Fruit fly (Drosophila melanogaster) S2 (cell line): ENCODE data around the gene CG3987.

ENCODE experiments used
- CG8478 ChIP-seq: fragments of >200 bp; optimal IDR thresholded peaks from 2 replicates; lab custom pipeline; 2018
- CTCF ChIP-seq, 2 experiments: fragments of >200 bp; optimal IDR thresholded peaks; 2 replicates each; lab custom pipeline; 2018

Gene CG3987

DNA sequence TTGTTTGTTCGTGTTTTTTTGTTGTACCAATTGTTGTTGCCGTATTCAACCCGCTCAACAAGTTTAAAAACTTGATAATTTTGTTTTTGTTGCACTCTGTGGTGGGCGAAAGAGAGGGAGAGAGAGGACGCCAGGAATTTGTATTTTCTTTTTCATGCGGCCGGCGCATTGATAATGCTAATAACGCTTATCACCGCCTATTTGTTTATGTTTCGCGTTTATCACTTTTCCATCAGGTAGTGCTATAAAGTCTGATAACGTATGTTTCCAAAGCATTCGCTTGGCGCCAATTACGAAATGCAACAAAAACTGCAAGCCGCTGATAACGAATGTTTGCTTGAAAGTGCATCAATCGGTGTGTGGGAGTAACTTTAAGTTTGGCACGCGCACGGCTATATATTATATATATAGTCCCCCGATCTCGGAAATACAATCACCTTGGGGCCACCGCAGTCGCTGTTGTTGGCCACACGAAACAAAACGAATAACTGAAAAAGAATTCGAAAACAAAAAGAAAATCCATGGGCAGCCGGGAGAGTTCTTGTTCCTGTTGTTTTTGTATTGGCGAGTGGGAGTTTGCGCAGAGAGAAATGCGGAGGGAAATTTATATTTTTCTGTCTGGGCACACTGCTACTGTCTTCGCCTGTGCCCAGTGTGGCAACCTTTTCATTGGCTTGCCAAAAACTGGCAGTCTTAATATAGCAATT lies 7.4 kb downstream of the CG3987 start, which contains the start of gene Glys:
TSS of gene Glys (minus strand) at position 494 of the 707 bp plus-strand sequence.
- no peak for TF ChIP-seq CG8478
- peak in 1 of 2 experiments; percentile 39 for TF ChIP-seq CTCF (optimal IDR thresholded peaks at IDR 0.05; lab: Kevin White, UChicago)

DNA sequence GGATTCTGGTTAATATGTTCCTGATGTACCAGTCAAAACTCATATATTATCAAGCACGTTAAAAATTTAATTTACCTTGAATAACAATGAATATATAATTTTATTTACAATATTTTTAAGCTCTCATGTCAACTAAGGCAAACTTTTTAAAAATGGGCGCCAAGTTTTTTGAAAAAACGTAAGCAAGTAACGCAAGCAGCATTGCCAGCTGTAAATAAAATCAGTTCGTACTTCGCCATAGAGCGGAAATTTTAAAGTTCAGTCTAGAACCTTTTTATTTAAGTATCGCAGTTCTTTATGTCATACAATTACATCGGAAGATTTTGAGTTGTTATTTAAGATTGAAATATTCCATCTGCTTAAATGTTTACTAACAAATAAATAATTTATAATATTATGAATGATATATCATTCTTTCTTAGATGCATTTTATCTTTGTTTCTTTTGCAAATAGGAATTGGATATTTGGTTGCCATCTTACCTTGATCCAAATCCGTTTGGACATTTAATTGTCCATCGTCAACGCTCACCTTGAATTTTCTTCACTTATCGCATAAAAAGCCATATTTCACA lies 8.2 kb downstream of the CG3987 start:
- TF ChIP-seq CTCF (optimal IDR thresholded peaks at IDR 0.05; lab: Kevin White, UChicago), result no peak
- no peak for TF ChIP-seq CG8478

DNA sequence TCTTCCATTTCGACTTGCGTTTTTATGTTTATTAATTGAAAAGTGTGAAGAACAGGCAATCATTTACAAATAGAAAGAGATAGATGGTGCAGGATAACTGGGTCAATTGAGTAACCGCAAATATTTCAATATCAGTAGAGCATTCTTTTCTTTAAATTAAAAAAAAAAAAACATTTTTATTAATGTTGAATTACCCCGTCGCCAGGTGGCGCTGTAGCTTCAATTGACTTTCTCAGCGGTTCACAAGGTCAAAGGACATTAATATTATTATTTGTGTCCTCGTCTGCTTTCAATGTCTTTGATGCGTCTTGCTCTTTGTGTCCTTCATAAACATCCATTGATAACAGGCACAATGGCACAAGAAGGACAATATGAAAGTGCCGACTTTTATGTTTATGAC lies 8.8 kb downstream of the CG3987 start:
- no peak for TF ChIP-seq CG8478
- TF ChIP-seq CTCF (optimal IDR thresholded peaks at IDR 0.05; lab: Kevin White, UChicago), result peak; percentile 36 to 66

DNA sequence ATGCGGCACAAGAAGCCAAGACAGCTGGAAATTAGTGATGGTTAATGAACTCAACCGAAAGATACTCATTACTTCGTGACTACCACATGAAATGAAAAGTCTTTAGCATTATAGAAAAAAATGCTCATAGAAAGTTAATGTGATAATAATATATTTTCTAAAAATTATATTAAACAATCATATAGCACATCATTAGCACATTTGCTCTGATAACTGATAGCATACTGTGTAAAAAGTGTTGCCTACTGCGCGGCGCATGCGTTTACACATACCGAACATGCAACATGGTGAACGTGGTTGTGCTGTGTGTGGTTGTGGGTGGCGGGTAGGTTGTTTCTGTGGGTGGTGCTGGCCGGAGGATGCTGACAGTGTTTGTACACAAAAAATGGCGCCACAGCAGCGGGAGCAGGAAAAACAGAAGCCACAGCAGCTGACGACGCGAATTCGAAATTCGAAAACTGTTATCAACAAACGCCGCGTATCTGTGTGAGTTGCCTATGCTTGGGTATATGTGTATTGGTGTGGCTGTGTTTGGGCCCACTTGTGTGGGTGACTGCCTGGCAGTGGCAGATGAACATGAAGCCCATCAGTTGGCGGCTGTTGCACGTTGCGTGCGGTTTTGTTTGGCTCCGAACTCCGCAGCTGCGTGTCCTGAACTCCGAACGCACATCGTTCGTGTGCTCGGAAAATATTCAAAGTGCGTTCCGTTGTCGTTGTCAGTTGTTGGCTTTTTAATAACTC lies 10.2 kb downstream of the CG3987 start, which contains the start of gene Gyc88E:
TSS of gene Gyc88E (plus strand) at position 604 of the 741 bp plus-strand sequence.
- TF ChIP-seq CG8478, result no peak

DNA sequence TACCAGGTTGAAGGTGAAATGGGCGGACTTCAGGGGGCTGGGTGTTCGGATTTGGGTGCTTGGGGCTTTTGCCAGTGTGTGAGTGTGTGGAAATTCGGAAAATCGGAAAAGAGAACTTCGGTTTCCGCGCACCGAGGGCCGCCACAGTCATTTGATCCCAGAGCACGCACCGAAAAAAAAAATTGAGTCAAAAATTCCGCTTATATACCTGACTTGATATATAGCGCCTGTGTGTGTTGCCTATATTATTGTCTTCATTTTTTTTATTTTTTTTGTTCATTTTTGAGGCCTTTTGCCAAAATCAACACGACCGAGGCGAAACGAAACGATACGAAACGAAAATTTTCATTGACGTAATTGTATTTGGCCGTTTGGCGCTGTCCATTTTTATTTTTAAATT lies 37.5 kb downstream of the CG3987 start:
- TF ChIP-seq CTCF (optimal IDR thresholded peaks at IDR 0.05; lab: Kevin White, UChicago), result no peak
- no peak for TF ChIP-seq CG8478

DNA sequence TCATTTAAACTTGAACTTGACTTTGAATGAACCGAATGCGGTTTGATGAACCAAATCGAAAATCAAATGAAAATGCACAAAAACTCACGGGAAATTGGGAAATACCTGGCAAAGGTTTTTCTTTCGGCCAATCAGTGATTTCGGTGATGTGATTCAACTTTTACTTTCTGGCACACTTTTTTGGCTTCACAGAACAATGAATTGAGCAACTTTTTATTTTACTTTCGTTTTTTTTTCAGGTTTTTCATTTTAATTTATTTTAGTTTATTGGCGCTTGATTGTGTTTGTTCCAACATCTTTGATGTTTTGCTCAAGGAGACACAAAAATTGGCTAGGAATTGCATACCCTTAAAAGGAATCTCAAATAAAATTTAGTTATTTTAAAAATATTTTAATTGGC lies 41.7 kb downstream of the CG3987 start, which contains the start of gene Mf:
TSS of gene Mf (minus strand) at position 44 of the 400 bp plus-strand sequence.
- no peak for TF ChIP-seq CTCF (optimal IDR thresholded peaks at IDR 0.05; lab: Kevin White, UChicago)
- TF ChIP-seq CG8478, result no peak
